Worm (Caenorhabditis elegans) whole organism, midembryonic: ENCODE measurements around the gene ndub-2.

Experiments
- klf-2 ChIP-seq: fragments of 200-800 bp; sonication (Bioruptor generic); conservative IDR thresholded peaks from 2 replicates; pipeline ENCODE4 v1.3.6; 2022; ENCODE audit warnings: missing genetic modification reagents, missing genetic modification characterization, missing compliant biosample characterization
- tab-1 ChIP-seq: fragments of 200-800 bp; sonication (Bioruptor generic); IDR thresholded peaks from 2 replicates; pipeline ENCODE4 v1.3.6; 2022; ENCODE audit warnings: missing genetic modification characterization, missing compliant biosample characterization

ce11 chrII:9041306-9041705 is 45.1 kb downstream of the ndub-2 start, which contains the start of gene F37B12.3:
- TF ChIP-seq klf-2 (no peak), tab-1 (no peak)
